Fruit fly (Drosophila melanogaster) whole organism, pupa: Measurements from ENCODE around the gene Gyc89Db.

Experiments used
- CG10348 ChIP-seq: fragments of 200-800 bp; sonication (Bioruptor generic); IDR thresholded peaks from 2 replicates; pipeline ENCODE4 v1.3.6; 2022; ENCODE audit warnings: missing biosample characterization, missing genetic modification characterization
- CG12605 ChIP-seq: fragments of 200-800 bp; sonication (Bioruptor generic); IDR thresholded peaks from 2 replicates; pipeline ENCODE4 v1.3.6; 2022; ENCODE audit warnings: missing biosample characterization, missing genetic modification characterization
- CG13204 ChIP-seq: fragments of 200-800 bp; sonication (Bioruptor generic); optimal IDR thresholded peaks from 2 replicates; lab custom pipeline; 2018; ENCODE audit warnings: missing biosample characterization, mild to moderate bottlenecking, missing genetic modification characterization, moderate library complexity
- CG14655 ChIP-seq: fragments of 200-800 bp; sonication (Bioruptor generic); optimal IDR thresholded peaks from 3 replicates; lab custom pipeline; 2017; ENCODE audit warnings: mild to moderate bottlenecking, missing biosample characterization, missing genetic modification reagents, missing genetic modification characterization
- CG15710 ChIP-seq: fragments of 200-800 bp; sonication (Bioruptor generic); optimal IDR thresholded peaks from 2 replicates; lab custom pipeline; 2018; ENCODE audit warnings: missing biosample characterization, mild to moderate bottlenecking, missing genetic modification characterization, moderate library complexity
- CG17806 ChIP-seq: fragments of 200-800 bp; sonication (Bioruptor generic); optimal IDR thresholded peaks from 2 replicates; lab custom pipeline; 2018; ENCODE audit warnings: missing biosample characterization, mild to moderate bottlenecking, missing genetic modification characterization, moderate library complexity
- CG32121 ChIP-seq: fragments of 200-800 bp; sonication (Bioruptor generic); IDR thresholded peaks from 2 replicates; pipeline ENCODE4 v1.3.6; 2022; ENCODE audit warnings: missing biosample characterization, missing genetic modification characterization
- CG34367 ChIP-seq: fragments of 200-800 bp; sonication (Bioruptor generic); optimal IDR thresholded peaks from 2 replicates; lab custom pipeline; 2018; ENCODE audit warnings: missing biosample characterization, mild to moderate bottlenecking, missing genetic modification characterization
- CG4496 ChIP-seq: fragments of 200-800 bp; sonication (Bioruptor generic); IDR thresholded peaks from 3 replicates; pipeline ENCODE4 v1.3.6; 2022; ENCODE audit warnings: missing biosample characterization, missing genetic modification characterization
- CG8159 ChIP-seq: fragments of 200-800 bp; sonication (Bioruptor generic); optimal IDR thresholded peaks from 3 replicates; lab custom pipeline; 2018; ENCODE audit warnings: missing biosample characterization, mild to moderate bottlenecking, missing genetic modification characterization, moderate library complexity
- CG8301 ChIP-seq: fragments of 200-800 bp; sonication (Bioruptor generic); optimal IDR thresholded peaks from 2 replicates; lab custom pipeline; 2018; ENCODE audit warnings: missing biosample characterization, mild to moderate bottlenecking, missing genetic modification characterization
- CG9948 ChIP-seq: fragments of 200-800 bp; sonication (Bioruptor generic); optimal IDR thresholded peaks from 2 replicates; lab custom pipeline; 2018; ENCODE audit warnings: missing biosample characterization, mild to moderate bottlenecking, missing genetic modification characterization, moderate library complexity
- D1 ChIP-seq: fragments of 200-800 bp; sonication (Bioruptor generic); optimal IDR thresholded peaks from 2 replicates; lab custom pipeline; 2018; ENCODE audit warnings: missing biosample characterization, mild to moderate bottlenecking, missing genetic modification characterization, moderate library complexity
- EcR ChIP-seq: fragments of 200-800 bp; sonication (Bioruptor generic); optimal IDR thresholded peaks from 3 replicates; lab custom pipeline; 2019; ENCODE audit warnings: missing biosample characterization, missing genetic modification characterization, mild to moderate bottlenecking, moderate library complexity, missing genetic modification reagents
- Ets98B ChIP-seq: fragments of 200-800 bp; sonication (Bioruptor generic); IDR thresholded peaks from 2 replicates; pipeline ENCODE4 v1.3.6; 2022; ENCODE audit warnings: missing biosample characterization, missing genetic modification characterization
- Pif1A ChIP-seq: fragments of 200-800 bp; sonication (Bioruptor generic); optimal IDR thresholded peaks from 3 replicates; lab custom pipeline; 2016; ENCODE audit warnings: missing biosample characterization, missing genetic modification characterization
- Pif1B ChIP-seq: fragments of 200-800 bp; sonication (Bioruptor generic); optimal IDR thresholded peaks from 3 replicates; lab custom pipeline; 2016; ENCODE audit warnings: missing biosample characterization, missing genetic modification characterization
- Snoo ChIP-seq: fragments of 200-800 bp; sonication (Bioruptor generic); optimal IDR thresholded peaks from 3 replicates; lab custom pipeline; 2017; ENCODE audit warnings: missing biosample characterization, mild to moderate bottlenecking, missing genetic modification characterization, inconsistent platforms
- fd96Ca ChIP-seq: fragments of 200-800 bp; sonication (Bioruptor generic); IDR thresholded peaks from 3 replicates; pipeline ENCODE4 v1.3.6; 2022; ENCODE audit warnings: missing biosample characterization, missing genetic modification characterization
- gl ChIP-seq: fragments of 200-800 bp; sonication (Bioruptor generic); optimal IDR thresholded peaks from 2 replicates; lab custom pipeline; 2018; ENCODE audit warnings: missing biosample characterization, mild to moderate bottlenecking, missing genetic modification characterization
- rn ChIP-seq: fragments of 200-800 bp; sonication (Bioruptor generic); IDR thresholded peaks from 2 replicates; pipeline ENCODE4 v1.3.6; 2022; ENCODE audit warnings: missing biosample characterization, missing genetic modification characterization

Gene Gyc89Db

DNA sequence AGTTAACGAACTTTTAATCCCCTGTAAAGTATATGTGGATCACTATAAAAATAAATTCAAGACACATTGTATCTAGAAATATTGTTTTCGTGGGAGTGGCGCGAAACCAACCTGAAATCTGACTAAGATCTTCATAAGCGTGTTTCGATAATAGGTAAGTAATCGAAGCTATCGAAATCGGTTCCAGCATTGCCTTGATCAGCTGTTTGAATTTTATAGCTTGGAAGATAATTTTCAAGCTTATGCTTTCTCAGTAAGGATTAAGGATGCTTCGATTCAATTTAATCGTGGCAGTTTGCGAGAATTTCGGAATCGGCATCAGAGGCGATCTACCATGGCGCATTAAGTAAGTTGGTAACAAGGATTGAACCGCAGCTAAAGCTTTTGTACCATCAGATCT, 4.1 kb downstream of the Gyc89Db start, which contains the start of gene Dhfr:
TSS of gene Dhfr (plus strand) at position 173 of the 400 bp plus-strand sequence.
- TF ChIP-seq D1 (tag; lab: Kevin White, UChicago) (no peak), Ets98B (GFP tag; lab: Robert Waterston, UW) (no peak), CG34367 (tag; lab: Kevin White, UChicago) (no peak), gl (tag; lab: Kevin White, UChicago) (no peak), CG17806 (tag; lab: Kevin White, UChicago) (no peak), rn (GFP tag; lab: Robert Waterston, UW) (no peak), CG14655 (GFP tag; lab: Kevin White, UChicago) (no peak), EcR (GFP tag; lab: Kevin White, UChicago) (no peak), fd96Ca (GFP tag; lab: Robert Waterston, UW) (no peak), CG8301 (tag; lab: Kevin White, UChicago) (no peak), Snoo (tag; lab: Kevin White, UChicago) (no peak), CG12605 (GFP tag; lab: Robert Waterston, UW) (no peak), CG10348 (GFP tag; lab: Robert Waterston, UW) (no peak), CG8159 (tag; lab: Kevin White, UChicago) (no peak)

DNA sequence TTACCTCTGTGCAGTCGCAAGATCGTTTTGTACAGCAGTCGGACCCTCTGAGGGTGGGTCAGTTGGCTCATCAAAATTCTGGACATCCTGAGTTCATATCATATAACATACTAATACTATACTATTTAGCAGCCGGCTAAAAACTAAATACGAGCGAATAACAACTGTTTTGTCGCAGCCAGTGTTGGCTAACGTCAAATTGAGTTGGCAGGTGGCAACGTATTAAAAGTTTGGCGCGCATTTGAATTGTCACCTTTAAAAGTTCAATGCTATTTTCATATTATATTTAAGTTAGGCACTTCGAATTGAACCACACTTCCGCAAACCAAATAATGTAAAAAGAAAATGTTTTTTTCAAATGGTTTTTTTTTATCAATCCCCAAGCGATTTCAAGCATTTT, 5.4 kb downstream of the Gyc89Db start, which contains the start of gene Sdhaf3:
TSS of gene Sdhaf3 (minus strand) at position 177 of the 400 bp plus-strand sequence.
- TF ChIP-seq rn (GFP tag; lab: Robert Waterston, UW) (no peak), Pif1B (GFP tag; lab: Kevin White, UChicago) (no peak), EcR (GFP tag; lab: Kevin White, UChicago) (no peak), CG17806 (tag; lab: Kevin White, UChicago) (no peak), CG34367 (tag; lab: Kevin White, UChicago) (no peak), CG8159 (tag; lab: Kevin White, UChicago) (no peak), CG32121 (no peak), CG14655 (GFP tag; lab: Kevin White, UChicago) (no peak), CG4496 (GFP tag; lab: Robert Waterston, UW) (no peak), CG8301 (tag; lab: Kevin White, UChicago) (no peak), CG15710 (no peak), CG10348 (GFP tag; lab: Robert Waterston, UW) (no peak), Snoo (tag; lab: Kevin White, UChicago) (no peak), Pif1A (GFP tag; lab: Kevin White, UChicago) (no peak), D1 (tag; lab: Kevin White, UChicago) (no peak), CG13204 (GFP tag; lab: Kevin White, UChicago) (no peak), CG12605 (GFP tag; lab: Robert Waterston, UW) (no peak)
- TF ChIP-seq, all 21 proteins: peak for 0

DNA sequence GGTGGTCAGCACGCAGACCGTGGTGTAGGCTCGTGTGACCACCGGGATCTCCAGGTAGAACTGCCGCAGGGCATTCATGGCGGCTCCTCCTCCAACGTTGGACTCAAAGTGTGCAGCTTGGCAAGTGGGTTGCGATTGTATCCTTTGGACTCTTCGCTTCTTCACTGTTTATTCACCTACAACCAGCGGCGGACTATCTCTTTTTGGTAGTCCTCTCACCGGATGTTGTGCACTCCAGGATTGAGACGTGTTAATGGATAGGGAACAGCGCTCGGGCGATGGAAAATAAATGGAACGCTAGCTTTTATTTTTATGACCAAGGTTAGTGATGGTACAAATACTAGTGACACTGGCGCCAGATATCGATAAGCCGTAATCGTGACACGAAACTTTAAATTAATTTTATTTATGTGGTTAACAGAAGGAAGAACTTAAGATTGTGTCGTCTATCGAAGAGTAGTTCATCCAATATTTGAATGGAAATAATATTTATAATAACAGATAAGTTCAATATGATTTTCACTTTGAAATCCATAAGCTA, 7.0 kb downstream of the Gyc89Db start, which contains the start of gene Der-2:
TSS of gene Der-2 (minus strand) at position 347 of the 541 bp plus-strand sequence.
- TF ChIP-seq CG34367 (tag; lab: Kevin White, UChicago) (no peak), CG4496 (GFP tag; lab: Robert Waterston, UW) (no peak), CG32121 (no peak), Pif1B (GFP tag; lab: Kevin White, UChicago) (no peak), CG15710 (no peak), D1 (tag; lab: Kevin White, UChicago) (no peak), CG17806 (tag; lab: Kevin White, UChicago) (no peak)
- TF ChIP-seq, all 21 proteins: peak for 0

DNA sequence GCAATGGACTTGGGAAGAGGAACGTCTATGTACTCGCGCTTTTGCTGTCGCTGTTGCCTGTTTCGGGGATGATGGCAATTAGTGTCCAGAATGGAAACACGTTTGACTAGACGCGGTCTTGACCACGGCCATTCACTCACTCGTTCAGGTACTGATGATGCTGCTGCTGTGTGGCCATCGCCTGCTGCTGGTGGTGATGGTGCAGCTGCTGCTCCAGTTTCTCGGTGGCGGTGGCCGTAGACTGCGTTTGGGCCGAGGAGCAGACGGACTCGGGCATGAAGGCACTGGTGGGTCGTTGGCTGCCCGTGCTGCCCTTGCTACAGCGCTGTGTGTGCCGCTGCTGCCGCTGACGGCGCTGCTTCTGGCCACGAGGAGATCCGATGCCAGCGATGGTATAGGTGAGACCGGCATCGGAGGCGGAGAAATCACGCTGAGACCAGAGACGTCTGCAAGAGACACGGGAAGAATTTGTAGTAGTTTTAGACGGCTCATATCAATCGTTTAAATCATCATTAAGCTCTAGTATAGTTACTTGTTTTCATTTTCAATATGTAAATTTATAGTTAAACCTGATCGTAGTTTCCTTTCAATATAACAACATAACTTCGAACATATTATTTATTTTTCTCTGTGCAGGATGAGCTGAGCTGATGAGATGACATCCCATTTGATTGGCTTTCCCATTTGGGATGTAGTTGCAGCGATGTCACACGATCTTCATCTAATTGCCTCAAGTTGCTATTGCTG, 8.8 kb downstream of the Gyc89Db start:
- TF ChIP-seq fd96Ca (GFP tag; lab: Robert Waterston, UW) (no peak), Pif1A (GFP tag; lab: Kevin White, UChicago) (no peak), CG8301 (tag; lab: Kevin White, UChicago) (peak; percentile 77), CG13204 (GFP tag; lab: Kevin White, UChicago) (no peak), D1 (tag; lab: Kevin White, UChicago) (no peak), gl (tag; lab: Kevin White, UChicago) (no peak), Ets98B (GFP tag; lab: Robert Waterston, UW) (peak; percentile 46)

DNA sequence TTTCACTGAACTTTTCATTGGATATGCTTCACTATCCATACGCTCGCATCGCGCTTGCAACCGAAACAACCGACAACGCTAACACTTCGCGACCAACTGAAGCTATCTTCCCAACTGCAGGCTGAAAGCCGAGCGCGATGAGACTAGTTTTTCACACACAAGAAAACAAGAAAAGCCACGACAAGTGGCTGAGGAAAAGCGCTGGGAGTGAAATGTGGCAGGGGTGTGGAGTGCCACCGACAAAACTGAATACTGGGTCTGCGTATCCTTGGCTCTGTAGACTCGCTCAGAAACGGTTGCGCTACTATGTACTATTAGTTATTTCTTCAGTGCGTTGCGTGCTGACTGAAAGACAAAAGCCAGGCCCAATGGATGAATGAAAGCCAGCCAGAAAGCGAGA, 18.4 kb downstream of the Gyc89Db start, which contains the start of gene Cad89D:
TSS of gene Cad89D (minus strand) at position 101 of the 400 bp plus-strand sequence.
- TF ChIP-seq CG14655 (GFP tag; lab: Kevin White, UChicago) (peak; percentile 4), CG13204 (GFP tag; lab: Kevin White, UChicago) (no peak), CG15710 (no peak), Pif1A (GFP tag; lab: Kevin White, UChicago) (no peak), Ets98B (GFP tag; lab: Robert Waterston, UW) (peak; percentile 16; the same call in 1 of the 2 replicates), CG32121 (no peak)

DNA sequence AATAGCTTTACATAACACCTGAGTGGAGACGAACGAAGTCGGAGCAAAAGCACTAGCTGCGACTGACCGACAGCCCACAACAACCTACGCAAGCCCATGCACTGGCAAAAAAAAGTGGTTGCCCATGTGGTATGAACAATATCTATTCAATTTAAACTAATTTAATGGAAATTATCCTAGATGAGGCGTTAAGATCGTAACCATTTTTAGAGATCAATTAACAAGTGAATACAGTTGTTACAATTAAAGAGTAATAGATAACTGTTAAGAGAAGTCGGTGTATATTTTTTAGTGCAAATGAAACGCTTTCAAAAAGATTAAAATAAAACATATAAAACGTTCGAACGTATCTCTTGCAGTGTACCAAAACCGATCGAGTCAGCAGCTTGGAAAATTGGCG, 19.3 kb downstream of the Gyc89Db start:
- TF ChIP-seq fd96Ca (GFP tag; lab: Robert Waterston, UW) (peak; percentile 74; the same call in 2 of the 3 replicates), CG8159 (tag; lab: Kevin White, UChicago) (peak; percentile 42), CG8301 (tag; lab: Kevin White, UChicago) (peak; percentile 92), Pif1A (GFP tag; lab: Kevin White, UChicago) (peak; percentile 68), CG14655 (GFP tag; lab: Kevin White, UChicago) (peak; percentile 92), CG17806 (tag; lab: Kevin White, UChicago) (peak; percentile 30), rn (GFP tag; lab: Robert Waterston, UW) (0 out of 2 replicates have a peak, but pooled peaks have one; percentile 41), EcR (GFP tag; lab: Kevin White, UChicago) (no peak), CG12605 (GFP tag; lab: Robert Waterston, UW) (peak; percentile 63), Ets98B (GFP tag; lab: Robert Waterston, UW) (peak; percentile 71), gl (tag; lab: Kevin White, UChicago) (no peak), CG15710 (no peak), CG9948 (no peak), Pif1B (GFP tag; lab: Kevin White, UChicago) (peak; percentile 67), D1 (tag; lab: Kevin White, UChicago) (no peak), Snoo (tag; lab: Kevin White, UChicago) (no peak), CG10348 (GFP tag; lab: Robert Waterston, UW) (no peak), CG13204 (GFP tag; lab: Kevin White, UChicago) (no peak), CG32121 (peak; percentile 76), CG4496 (GFP tag; lab: Robert Waterston, UW) (peak; percentile 67; the same call in 2 of the 3 replicates), CG34367 (tag; lab: Kevin White, UChicago) (peak; percentile 47)
- TF ChIP-seq, all 21 proteins: peak for 13
